Worm (Caenorhabditis elegans) whole organism, L2 larva: ENCODE data around the gene lon-3.

Source experiments
- ama-1 ChIP-seq: fragments of 150-350 bp; optimal IDR thresholded peaks from 2 replicates; lab custom pipeline; 2018; ENCODE audit warnings: inconsistent platforms
- lin-39 ChIP-seq: fragments of 150-350 bp; optimal IDR thresholded peaks from 2 replicates; lab custom pipeline; 2014; ENCODE audit warnings: missing biosample characterization, missing genetic modification reagents, missing genetic modification characterization
- nhr-11 ChIP-seq: fragments of 150-350 bp; optimal IDR thresholded peaks from 2 replicates; lab custom pipeline; 2014; ENCODE audit warnings: missing biosample characterization, missing genetic modification characterization
- unc-39 ChIP-seq: fragments of 150-350 bp; optimal IDR thresholded peaks from 2 replicates; lab custom pipeline; 2014; ENCODE audit warnings: missing biosample characterization, missing genetic modification characterization

ce11 chrV:12161157-12161556 is 37.3 kb downstream of the lon-3 start:
- TF ChIP-seq nhr-11 (no peak), ama-1 (lab: Kevin White, UChicago) (no peak), lin-39 (tag; lab: Kevin White, UChicago) (no peak), unc-39 (tag; lab: Kevin White, UChicago) (no peak)
